Fruit fly (Drosophila melanogaster): ENCODE data around the gene CG15922.
A peak's percentile ranks its signal among the peaks of the same experiment; 100 is the strongest.

DNA sequence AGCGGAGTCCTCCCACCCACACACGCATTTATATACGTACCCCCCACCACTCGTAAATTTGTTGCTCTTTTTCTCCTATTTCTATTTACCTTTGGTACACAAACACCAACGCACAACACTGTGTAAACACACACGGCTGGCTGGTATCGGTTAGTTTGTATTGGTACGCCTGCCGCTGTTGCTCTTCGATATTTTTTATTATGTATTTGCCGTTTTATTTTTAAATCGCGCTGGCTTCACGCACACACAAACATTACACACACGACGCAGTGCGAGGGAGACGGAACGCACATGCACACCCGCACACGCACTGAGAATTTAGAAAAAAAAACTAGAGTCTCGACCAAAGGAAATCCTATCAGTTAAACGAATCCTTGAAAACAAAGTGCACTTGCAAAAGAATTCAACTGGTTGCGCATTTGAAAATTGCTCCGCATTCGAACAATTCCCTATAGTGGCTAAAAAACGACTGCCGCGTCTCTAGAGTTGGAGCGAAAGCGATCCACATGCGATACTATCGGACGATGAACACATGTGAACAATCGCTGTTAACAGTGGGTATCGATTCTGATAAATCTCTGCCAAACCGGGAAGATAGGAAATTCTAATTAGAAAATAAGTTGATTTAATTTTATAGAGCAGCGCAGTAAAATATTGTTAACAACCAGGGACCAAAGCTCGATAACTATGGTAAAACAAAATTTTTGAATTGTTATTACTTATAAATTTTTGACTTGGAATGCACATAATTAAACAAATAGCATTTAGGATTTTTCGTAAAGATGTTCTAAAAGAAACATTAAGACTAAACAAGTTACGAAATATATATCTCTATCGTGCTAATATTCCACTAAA is 9.2 kb downstream of the CG15922 start:
- TF ChIP-seq CG8478 (optimal IDR thresholded peaks at IDR 0.05) (no peak), CTCF (optimal IDR thresholded peaks at IDR 0.05) (peak in 1 of 2 experiments; percentile 19)
